Fruit fly (Drosophila melanogaster) Kc167 (cell line): ENCODE measurements around the gene rept.

Experiments
- Myc ChIP-seq: fragments of >200 bp; optimal IDR thresholded peaks from 2 replicates; lab custom pipeline; 2017; ENCODE audit warnings: missing external identifiers
- Sin3A ChIP-seq: fragments of >200 bp; optimal IDR thresholded peaks from 2 replicates; lab custom pipeline; 2018; ENCODE audit warnings: missing external identifiers
- h ChIP-seq: fragments of >200 bp; optimal IDR thresholded peaks from 3 replicates; lab custom pipeline; 2018; ENCODE audit warnings: missing external identifiers
- insv ChIP-seq: fragments of >200 bp; optimal IDR thresholded peaks from 3 replicates; lab custom pipeline; 2018; ENCODE audit warnings: missing external identifiers
- psq ChIP-seq: fragments of >200 bp; optimal IDR thresholded peaks from 2 replicates; lab custom pipeline; 2017; ENCODE audit warnings: missing external identifiers
- ttk ChIP-seq: sonication (Bioruptor generic); optimal IDR thresholded peaks from 2 replicates; lab custom pipeline; 2017; ENCODE audit warnings: missing external identifiers

Gene rept

dm6 chr3L:19294613-19295299 lies 39.6 kb downstream of the rept start:
- TF ChIP-seq ttk (lab: Kevin White, UChicago): no peak
- TF ChIP-seq psq (lab: Kevin White, UChicago): no peak
- TF ChIP-seq Sin3A: no peak
- TF ChIP-seq h (lab: Kevin White, UChicago): no peak
- TF ChIP-seq Myc (lab: Kevin White, UChicago): no peak
- TF ChIP-seq insv (lab: Kevin White, UChicago): no peak
